Worm (Caenorhabditis elegans): Measurements from ENCODE around the gene mtre-1.

The mtre-1 gene

ce11 chrII:8006962-8007361, 43.4 kb downstream of the mtre-1 start:
- no peak for TF ChIP-seq mep-1 (tag; optimal IDR thresholded peaks at IDR 0.05)
- TF ChIP-seq lin-32 (GFP tag; optimal IDR thresholded peaks at IDR 0.05), result no peak
- no peak for TF ChIP-seq nhr-28 (tag; optimal IDR thresholded peaks at IDR 0.05)
- TF ChIP-seq flh-1 (GFP tag; optimal IDR thresholded peaks at IDR 0.05), result no peak
- no peak for TF ChIP-seq bed-3 (GFP tag; optimal IDR thresholded peaks at IDR 0.05)
- TF ChIP-seq hlh-1 (tag; optimal IDR thresholded peaks at IDR 0.05), result no peak
- TF ChIP-seq drap-1 (GFP tag; optimal IDR thresholded peaks at IDR 0.05), result no peak
- no peak for TF ChIP-seq sem-2 (GFP tag; optimal IDR thresholded peaks at IDR 0.05)
- TF ChIP-seq pha-4 (tag; optimal IDR thresholded peaks at IDR 0.05), result no peak
- TF ChIP-seq unc-39 (tag; optimal IDR thresholded peaks at IDR 0.05), result no peak
- no peak for TF ChIP-seq snpc-4 (tag; optimal IDR thresholded peaks at IDR 0.05)
- TF ChIP-seq ceh-43 (GFP tag; optimal IDR thresholded peaks at IDR 0.05), result no peak
- TF ChIP-seq ces-1 (GFP tag; optimal IDR thresholded peaks at IDR 0.05), result no peak
- TF ChIP-seq elt-1 (tag; optimal IDR thresholded peaks at IDR 0.05; ENCODE audit: borderline replicate concordance, insufficient read depth), result no peak
- TF ChIP-seq unc-120 (tag; optimal IDR thresholded peaks at IDR 0.05; ENCODE audit: poor library complexity, severe bottlenecking), result no peak
- no peak for TF ChIP-seq mab-5 (tag; optimal IDR thresholded peaks at IDR 0.05)
- TF ChIP-seq lsy-2 (tag; optimal IDR thresholded peaks at IDR 0.05), result no peak
- TF ChIP-seq nhr-2 (tag; optimal IDR thresholded peaks at IDR 0.05), result no peak
- TF ChIP-seq sptf-1 (tag; optimal IDR thresholded peaks at IDR 0.05), result no peak

- TF ChIP-seq ces-1 (GFP tag; optimal IDR thresholded peaks at IDR 0.05), result no peak
- TF ChIP-seq nhr-237 (tag; optimal IDR thresholded peaks at IDR 0.05), result no peak
- no peak for TF ChIP-seq elt-3 (tag; optimal IDR thresholded peaks at IDR 0.05)
- TF ChIP-seq elt-1 (tag; optimal IDR thresholded peaks at IDR 0.05; ENCODE audit: borderline replicate concordance, insufficient read depth), result no peak
- no peak for TF ChIP-seq nhr-2 (tag; optimal IDR thresholded peaks at IDR 0.05)
- TF ChIP-seq mep-1 (tag; optimal IDR thresholded peaks at IDR 0.05), result no peak
- no peak for TF ChIP-seq hlh-1 (tag; optimal IDR thresholded peaks at IDR 0.05)
- TF ChIP-seq cnd-1 (tag; optimal IDR thresholded peaks at IDR 0.05), result no peak
- TF ChIP-seq unc-39 (tag; optimal IDR thresholded peaks at IDR 0.05), result no peak
- no peak for TF ChIP-seq bed-3 (GFP tag; optimal IDR thresholded peaks at IDR 0.05)
Measured at ce11 chrII:8004752-8005151, 45.6 kb downstream of the mtre-1 start.

ce11 chrII:8004157-8004556, 46.2 kb downstream of the mtre-1 start, which contains the start of gene pgp-11:
pgp-11 (minus strand) TSS chrII:8004257.
- no peak for TF ChIP-seq mls-2 (tag; optimal IDR thresholded peaks at IDR 0.05)
- TF ChIP-seq unc-39 (tag; optimal IDR thresholded peaks at IDR 0.05), result no peak
- TF ChIP-seq lsy-2 (tag; optimal IDR thresholded peaks at IDR 0.05), result no peak
- TF ChIP-seq tbx-8 (GFP tag; optimal IDR thresholded peaks at IDR 0.05), result no peak
- TF ChIP-seq nhr-2 (tag; optimal IDR thresholded peaks at IDR 0.05), result no peak
- TF ChIP-seq lin-13 (tag; optimal IDR thresholded peaks at IDR 0.05), result no peak
- TF ChIP-seq ham-2 (GFP tag; optimal IDR thresholded peaks at IDR 0.05), result no peak
- no peak for TF ChIP-seq cnd-1 (tag; optimal IDR thresholded peaks at IDR 0.05)
- TF ChIP-seq nhr-28 (tag; optimal IDR thresholded peaks at IDR 0.05), result no peak
- no peak for TF ChIP-seq nhr-76 (tag; optimal IDR thresholded peaks at IDR 0.05)
- no peak for TF ChIP-seq M03D4.4 (tag; optimal IDR thresholded peaks at IDR 0.05)
- TF ChIP-seq bed-3 (GFP tag; optimal IDR thresholded peaks at IDR 0.05), result no peak
- no peak for TF ChIP-seq unc-120 (tag; optimal IDR thresholded peaks at IDR 0.05; ENCODE audit: poor library complexity, severe bottlenecking)
- TF ChIP-seq mab-5 (tag; optimal IDR thresholded peaks at IDR 0.05), result no peak
- no peak for TF ChIP-seq zip-8 (tag; optimal IDR thresholded peaks at IDR 0.05)
- no peak for TF ChIP-seq ceh-43 (GFP tag; optimal IDR thresholded peaks at IDR 0.05)
- TF ChIP-seq nhr-12 (tag; optimal IDR thresholded peaks at IDR 0.05), result no peak
- no peak for TF ChIP-seq sptf-1 (tag; optimal IDR thresholded peaks at IDR 0.05)
- no peak for TF ChIP-seq sem-2 (GFP tag; optimal IDR thresholded peaks at IDR 0.05)

- TF ChIP-seq lin-32 (GFP tag; optimal IDR thresholded peaks at IDR 0.05), result no peak
- TF ChIP-seq blmp-1 (tag; optimal IDR thresholded peaks at IDR 0.05), result no peak
- TF ChIP-seq nhr-28 (tag; optimal IDR thresholded peaks at IDR 0.05), result no peak
- TF ChIP-seq sptf-1 (tag; optimal IDR thresholded peaks at IDR 0.05), result no peak
- no peak for TF ChIP-seq ztf-11 (tag; optimal IDR thresholded peaks at IDR 0.05)
- TF ChIP-seq ceh-43 (GFP tag; optimal IDR thresholded peaks at IDR 0.05), result no peak
- TF ChIP-seq hlh-1 (tag; optimal IDR thresholded peaks at IDR 0.05), result no peak
- TF ChIP-seq ham-2 (GFP tag; optimal IDR thresholded peaks at IDR 0.05), result no peak
- no peak for TF ChIP-seq lsy-2 (tag; optimal IDR thresholded peaks at IDR 0.05)
- no peak for TF ChIP-seq ces-1 (GFP tag; optimal IDR thresholded peaks at IDR 0.05)
- TF ChIP-seq mab-5 (tag; optimal IDR thresholded peaks at IDR 0.05), result no peak
Measured at ce11 chrII:8001428-8001827, 48.9 kb downstream of the mtre-1 start.
